Fruit fly (Drosophila melanogaster) whole organism, embryonic: ENCODE data around the gene lectin-30A.

Experiments used
- Ada2b ChIP-seq: fragments of 200-800 bp; sonication (Bioruptor generic); IDR thresholded peaks from 2 replicates; pipeline ENCODE4 v1.3.6; 2022; ENCODE audit warnings: missing biosample characterization, missing genetic modification characterization
- Aef1 ChIP-seq: fragments of 200-800 bp; sonication (Bioruptor generic); IDR thresholded peaks from 3 replicates; pipeline ENCODE4 v1.3.6; 2022; ENCODE audit warnings: missing biosample characterization, missing genetic modification characterization
- CG10147 ChIP-seq: fragments of 200-800 bp; sonication (Bioruptor generic); optimal IDR thresholded peaks from 2 replicates; lab custom pipeline; 2019; ENCODE audit warnings: missing biosample characterization, mild to moderate bottlenecking, missing genetic modification characterization, moderate library complexity
- CG10366 ChIP-seq: fragments of 200-800 bp; sonication (Bioruptor generic); IDR thresholded peaks from 2 replicates; pipeline ENCODE4 v1.3.6; 2022; ENCODE audit warnings: missing biosample characterization, missing genetic modification characterization
- CG12391 ChIP-seq: fragments of 200-800 bp; sonication (Bioruptor generic); optimal IDR thresholded peaks from 3 replicates; lab custom pipeline; 2018; ENCODE audit warnings: missing biosample characterization, mild to moderate bottlenecking, missing genetic modification characterization, moderate library complexity
- CG13624 ChIP-seq: fragments of 200-800 bp; sonication (Bioruptor generic); optimal IDR thresholded peaks from 2 replicates; lab custom pipeline; 2016; ENCODE audit warnings: missing biosample characterization, missing genetic modification characterization
- CG14441 ChIP-seq: fragments of 200-800 bp; sonication (Bioruptor generic); IDR thresholded peaks from 2 replicates; pipeline ENCODE4 v1.3.6; 2022; ENCODE audit warnings: missing biosample characterization, missing genetic modification characterization
- CG15269 ChIP-seq: fragments of 200-800 bp; sonication (Bioruptor generic); optimal IDR thresholded peaks from 2 replicates; lab custom pipeline; 2018; ENCODE audit warnings: missing biosample characterization, mild to moderate bottlenecking, missing genetic modification characterization, moderate library complexity
- CG1529 ChIP-seq: fragments of 200-800 bp; sonication (Bioruptor generic); optimal IDR thresholded peaks from 3 replicates; lab custom pipeline; 2018; ENCODE audit warnings: missing biosample characterization, missing genetic modification characterization
- CG1647 ChIP-seq: fragments of 200-800 bp; sonication (Bioruptor generic); optimal IDR thresholded peaks from 3 replicates; lab custom pipeline; 2016; ENCODE audit warnings: missing biosample characterization, missing genetic modification characterization
- CG17328 ChIP-seq: fragments of 200-800 bp; sonication (Bioruptor generic); IDR thresholded peaks from 2 replicates; pipeline ENCODE4 v1.3.6; 2022; ENCODE audit warnings: missing biosample characterization, missing genetic modification characterization
- CG17912 ChIP-seq: fragments of 200-800 bp; sonication (Bioruptor generic); optimal IDR thresholded peaks from 2 replicates; lab custom pipeline; 2018; ENCODE audit warnings: missing biosample characterization, mild to moderate bottlenecking, missing genetic modification characterization
- CG18599 ChIP-seq: fragments of 200-800 bp; sonication (Bioruptor generic); optimal IDR thresholded peaks from 3 replicates; lab custom pipeline; 2017; ENCODE audit warnings: missing biosample characterization, missing genetic modification characterization, mild to moderate bottlenecking, moderate library complexity, missing genetic modification reagents
- CG2116 ChIP-seq: fragments of 200-800 bp; sonication (Bioruptor generic); optimal IDR thresholded peaks from 3 replicates; lab custom pipeline; 2018; ENCODE audit warnings: missing biosample characterization, mild to moderate bottlenecking, missing genetic modification characterization
- CG2202 ChIP-seq: fragments of 200-800 bp; sonication (Bioruptor generic); optimal IDR thresholded peaks from 2 replicates; lab custom pipeline; 2018; ENCODE audit warnings: missing biosample characterization, mild to moderate bottlenecking, missing genetic modification characterization
- CG3163 ChIP-seq: fragments of 200-800 bp; sonication (Bioruptor generic); optimal IDR thresholded peaks from 3 replicates; lab custom pipeline; 2016; ENCODE audit warnings: missing biosample characterization, missing genetic modification characterization
- CG32767 ChIP-seq: fragments of 200-800 bp; sonication (Bioruptor generic); IDR thresholded peaks from 2 replicates; pipeline ENCODE4 v1.3.6; 2022; ENCODE audit warnings: missing biosample characterization, missing genetic modification characterization
- CG32772 ChIP-seq: fragments of 200-800 bp; sonication (Bioruptor generic); IDR thresholded peaks from 2 replicates; pipeline ENCODE4 v1.3.6; 2022; ENCODE audit warnings: missing biosample characterization, missing genetic modification characterization
- CG4707 ChIP-seq: fragments of 200-800 bp; sonication (Bioruptor generic); optimal IDR thresholded peaks from 2 replicates; lab custom pipeline; 2018; ENCODE audit warnings: missing biosample characterization, mild to moderate bottlenecking, missing genetic modification characterization, moderate library complexity
- CG6254 ChIP-seq: fragments of 200-800 bp; sonication (Bioruptor generic); optimal IDR thresholded peaks from 3 replicates; lab custom pipeline; 2017; ENCODE audit warnings: mild to moderate bottlenecking, missing biosample characterization, missing genetic modification reagents, missing genetic modification characterization
- CG6654 ChIP-seq: fragments of 200-800 bp; sonication (Bioruptor generic); optimal IDR thresholded peaks from 2 replicates; lab custom pipeline; 2017; ENCODE audit warnings: missing biosample characterization, mild to moderate bottlenecking, missing genetic modification characterization
- CG6854 ChIP-seq: fragments of 200-800 bp; sonication (Bioruptor generic); optimal IDR thresholded peaks from 3 replicates; lab custom pipeline; 2017; ENCODE audit warnings: missing biosample characterization, mild to moderate bottlenecking, missing genetic modification characterization
- CG7372 ChIP-seq: fragments of 200-800 bp; sonication (Bioruptor generic); IDR thresholded peaks from 2 replicates; pipeline ENCODE4 v1.3.6; 2022; ENCODE audit warnings: missing biosample characterization, missing genetic modification characterization
- CG7556 ChIP-seq: fragments of 200-800 bp; sonication (Bioruptor generic); optimal IDR thresholded peaks from 2 replicates; lab custom pipeline; 2017; ENCODE audit warnings: missing biosample characterization, mild to moderate bottlenecking, missing genetic modification characterization
- CG8765 ChIP-seq: fragments of 200-800 bp; sonication (Bioruptor generic); IDR thresholded peaks from 2 replicates; pipeline ENCODE4 v1.3.6; 2022; ENCODE audit warnings: missing biosample characterization, missing genetic modification characterization
- CG8944 ChIP-seq: fragments of 200-800 bp; sonication (Bioruptor generic); optimal IDR thresholded peaks from 3 replicates; lab custom pipeline; 2016; ENCODE audit warnings: missing biosample characterization, missing genetic modification characterization
- Dad ChIP-seq: fragments of 200-800 bp; sonication (Bioruptor generic); optimal IDR thresholded peaks from 3 replicates; lab custom pipeline; 2016; ENCODE audit warnings: missing biosample characterization, missing genetic modification characterization
- H2.0 ChIP-seq: fragments of 200-800 bp; sonication (Bioruptor generic); IDR thresholded peaks from 2 replicates; pipeline ENCODE4 v1.3.6; 2022; ENCODE audit warnings: missing biosample characterization, missing genetic modification characterization
- Lpt ChIP-seq: fragments of >200 bp; optimal IDR thresholded peaks from 2 replicates; lab custom pipeline; 2018; ENCODE audit warnings: missing biosample characterization, missing genetic modification characterization
- MTF-1 ChIP-seq: fragments of 200-800 bp; sonication (Bioruptor generic); optimal IDR thresholded peaks from 2 replicates; lab custom pipeline; 2018; ENCODE audit warnings: missing biosample characterization, mild to moderate bottlenecking, missing genetic modification characterization, borderline replicate concordance
- Spps ChIP-seq: fragments of 200-800 bp; sonication (Bioruptor generic); optimal IDR thresholded peaks from 2 replicates; lab custom pipeline; 2018; ENCODE audit warnings: missing biosample characterization, mild to moderate bottlenecking, missing genetic modification characterization
- Ssrp ChIP-seq: fragments of 200-800 bp; sonication (Bioruptor generic); optimal IDR thresholded peaks from 2 replicates; lab custom pipeline; 2018; ENCODE audit warnings: missing biosample characterization, mild to moderate bottlenecking, missing genetic modification characterization, moderate library complexity
- Xbp1 ChIP-seq: fragments of 200-800 bp; sonication (Bioruptor generic); optimal IDR thresholded peaks from 3 replicates; lab custom pipeline; 2016; ENCODE audit warnings: missing biosample characterization, mild to moderate bottlenecking, missing genetic modification characterization
- ara ChIP-seq: fragments of 200-800 bp; sonication (Bioruptor generic); IDR thresholded peaks from 2 replicates; pipeline ENCODE4 v1.3.6; 2022; ENCODE audit warnings: missing biosample characterization, missing genetic modification characterization
- ato ChIP-seq: fragments of 200-800 bp; sonication (Bioruptor generic); IDR thresholded peaks from 2 replicates; pipeline ENCODE4 v1.3.6; 2022; ENCODE audit warnings: missing biosample characterization, missing genetic modification characterization; ENCODE audit not compliant: partially characterized antibody
- bowl ChIP-seq: fragments of 200-800 bp; sonication (Bioruptor generic); IDR thresholded peaks from 2 replicates; pipeline ENCODE4 v1.3.6; 2022; ENCODE audit warnings: missing biosample characterization, missing genetic modification characterization
- bsh ChIP-seq, 2 experiments: fragments of 200-800 bp; sonication (Bioruptor generic); optimal IDR thresholded peaks; 2 replicates each; lab custom pipeline; 2017 to 2018; ENCODE audit warnings: mild to moderate bottlenecking in 2 of 2, missing biosample characterization in 2 of 2, missing genetic modification characterization in 2 of 2, moderate library complexity in 1 of 2
- dan ChIP-seq: fragments of 200-800 bp; sonication (Bioruptor generic); IDR thresholded peaks from 2 replicates; pipeline ENCODE4 v1.3.6; 2022; ENCODE audit warnings: missing biosample characterization, missing genetic modification characterization
- emc ChIP-seq: fragments of 200-800 bp; sonication (Bioruptor generic); optimal IDR thresholded peaks from 2 replicates; lab custom pipeline; 2016; ENCODE audit warnings: missing biosample characterization, missing genetic modification characterization
- ems ChIP-seq: fragments of 200-800 bp; sonication (Bioruptor generic); optimal IDR thresholded peaks from 3 replicates; lab custom pipeline; 2016; ENCODE audit warnings: missing biosample characterization, missing genetic modification characterization
- fd102C ChIP-seq: fragments of 200-800 bp; sonication (Bioruptor generic); optimal IDR thresholded peaks from 2 replicates; lab custom pipeline; 2018; ENCODE audit warnings: missing biosample characterization, mild to moderate bottlenecking, missing genetic modification characterization, moderate library complexity
- gsb-n ChIP-seq: fragments of 200-800 bp; sonication (Bioruptor generic); optimal IDR thresholded peaks from 3 replicates; lab custom pipeline; 2018; ENCODE audit warnings: missing biosample characterization, mild to moderate bottlenecking, missing genetic modification characterization
- jigr1 ChIP-seq: fragments of 200-800 bp; sonication (Bioruptor generic); IDR thresholded peaks from 3 replicates; pipeline ENCODE4 v1.3.6; 2022; ENCODE audit warnings: missing biosample characterization, missing genetic modification characterization
- lola ChIP-seq, 3 experiments: fragments of >200 bp in 2 of 3; fragments of 200-800 bp in 1 of 3; sonication (Bioruptor generic) in 1 of 3; optimal IDR thresholded peaks; 2 replicates each; lab custom pipeline; 2017 to 2019; ENCODE audit warnings: missing biosample characterization in 3 of 3, missing genetic modification characterization in 3 of 3, mild to moderate bottlenecking in 1 of 3, moderate library complexity in 1 of 3
- nerfin-2 ChIP-seq: fragments of 200-800 bp; sonication (Bioruptor generic); IDR thresholded peaks from 2 replicates; pipeline ENCODE4 v1.3.6; 2022; ENCODE audit warnings: missing biosample characterization, missing genetic modification characterization; ENCODE audit not compliant: partially characterized antibody
- phol ChIP-seq: fragments of 200-800 bp; sonication (Bioruptor generic); optimal IDR thresholded peaks from 3 replicates; lab custom pipeline; 2018; ENCODE audit warnings: missing biosample characterization, mild to moderate bottlenecking, missing genetic modification characterization, moderate library complexity
- schlank ChIP-seq: fragments of 200-800 bp; sonication (Bioruptor generic); optimal IDR thresholded peaks from 2 replicates; lab custom pipeline; 2018; ENCODE audit warnings: missing biosample characterization, mild to moderate bottlenecking, missing genetic modification characterization
- sob ChIP-seq: fragments of 200-800 bp; sonication (Bioruptor generic); IDR thresholded peaks from 2 replicates; pipeline ENCODE4 v1.3.6; 2022; ENCODE audit warnings: missing biosample characterization, missing genetic modification characterization
- toy ChIP-seq: fragments of 200-800 bp; sonication (Bioruptor generic); IDR thresholded peaks from 2 replicates; pipeline ENCODE4 v1.3.6; 2022; ENCODE audit warnings: missing biosample characterization, missing genetic modification characterization
- yki ChIP-seq: fragments of >200 bp; optimal IDR thresholded peaks from 3 replicates; lab custom pipeline; 2018
- zf30C ChIP-seq: fragments of 200-800 bp; sonication (Bioruptor generic); optimal IDR thresholded peaks from 3 replicates; lab custom pipeline; 2018; ENCODE audit warnings: missing biosample characterization, mild to moderate bottlenecking, missing genetic modification characterization

lectin-30A gene

DNA sequence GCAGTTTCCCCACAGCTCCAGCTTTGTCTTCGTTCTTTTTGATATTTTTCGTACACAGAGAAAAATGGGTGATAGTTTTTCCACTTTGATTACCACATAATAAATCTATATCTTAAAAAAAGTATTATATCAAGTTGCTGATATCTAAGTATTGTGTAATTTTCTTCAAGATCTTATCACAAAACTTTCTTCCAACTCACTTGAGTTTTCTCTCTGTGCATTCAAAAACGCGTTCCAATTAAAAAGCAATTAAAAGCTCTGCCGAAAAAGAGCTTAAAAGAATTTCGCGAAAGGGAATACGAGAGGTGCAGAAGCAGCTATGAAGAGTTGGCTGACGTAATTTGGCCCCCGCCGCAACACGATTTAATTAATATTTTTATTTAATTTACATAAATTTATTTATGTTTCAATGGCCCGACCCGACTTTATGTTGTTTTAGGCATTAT is 19.1 kb downstream of the lectin-30A start (continued):
- TF ChIP-seq H2.0 (GFP tag; lab: Robert Waterston, UW) (peak; percentile 52; the same call in 1 of the 2 replicates), Aef1 (GFP tag; lab: Robert Waterston, UW) (peak; percentile 19; the same call in 2 of the 3 replicates), CG13624 (GFP tag; lab: Kevin White, UChicago) (no peak), dan (GFP tag; lab: Robert Waterston, UW) (no peak), Lpt (GFP tag; lab: Kevin White, UChicago) (no peak), CG6254 (GFP tag; lab: Kevin White, UChicago) (no peak), jigr1 (GFP tag; lab: Robert Waterston, UW) (no peak), zf30C (GFP tag; lab: Kevin White, UChicago) (no peak), CG12391 (tag; lab: Kevin White, UChicago) (no peak), nerfin-2 (GFP tag; lab: Robert Waterston, UW) (no peak), CG8765 (no peak), ato (no peak), yki (no peak), gsb-n (tag; lab: Kevin White, UChicago) (no peak), toy (GFP tag; lab: Robert Waterston, UW) (no peak), CG17912 (no peak), Spps (tag; lab: Kevin White, UChicago) (no peak), CG2202 (tag; lab: Kevin White, UChicago) (no peak), schlank (tag; lab: Kevin White, UChicago) (peak; percentile 2), Ada2b (peak; percentile 58; the same call in 1 of the 2 replicates), CG15269 (tag; lab: Kevin White, UChicago) (peak; percentile 66), CG1529 (no peak), phol (tag; lab: Kevin White, UChicago) (peak; percentile 38), bowl (GFP tag; lab: Robert Waterston, UW) (no peak), lola (GFP tag; optimal IDR thresholded peaks at IDR 0.05; lab: Kevin White, UChicago) (no peak), emc (GFP tag; lab: Kevin White, UChicago) (no peak), CG14441 (peak; percentile 44; the same call in 1 of the 2 replicates), fd102C (no peak), CG2116 (GFP tag; lab: Kevin White, UChicago) (no peak), CG18599 (GFP tag; lab: Kevin White, UChicago) (peak; percentile 41), CG4707 (GFP tag; lab: Kevin White, UChicago) (no peak), CG32767 (GFP tag; lab: Robert Waterston, UW) (no peak), CG7556 (GFP tag; lab: Kevin White, UChicago) (no peak), CG17328 (GFP tag; lab: Robert Waterston, UW) (peak; percentile 56), ems (GFP tag; lab: Kevin White, UChicago) (peak; percentile 22), CG10366 (GFP tag; lab: Robert Waterston, UW) (peak; percentile 43), ara (GFP tag; lab: Robert Waterston, UW) (no peak), CG8944 (GFP tag; lab: Kevin White, UChicago) (no peak), CG32772 (GFP tag; lab: Robert Waterston, UW) (peak; percentile 43; the same call in 1 of the 2 replicates), CG7372 (GFP tag; lab: Robert Waterston, UW) (peak; percentile 54), CG6854 (GFP tag; lab: Kevin White, UChicago) (no peak), sob (GFP tag; lab: Robert Waterston, UW) (peak; percentile 57; the same call in 1 of the 2 replicates), CG1647 (GFP tag; lab: Kevin White, UChicago) (no peak), CG10147 (peak; percentile 20), Xbp1 (peak; percentile 38), bsh (GFP tag; optimal IDR thresholded peaks at IDR 0.05; lab: Kevin White, UChicago) (peak in 1 of 2 experiments; percentile 29), MTF-1 (GFP tag; lab: Kevin White, UChicago) (no peak), Ssrp (tag; lab: Kevin White, UChicago) (peak; percentile 20), Dad (GFP tag; lab: Kevin White, UChicago) (no peak), CG3163 (GFP tag; lab: Kevin White, UChicago) (no peak), CG6654 (GFP tag; lab: Kevin White, UChicago) (no peak)
